Fruit fly (Drosophila melanogaster): ENCODE results near the gene ltl.

The ltl gene

dm6 chr3L:7545562-7545961, 26.8 kb downstream of the ltl start:
- TF ChIP-seq Eip75B (GFP tag; optimal IDR thresholded peaks at IDR 0.05) (no peak), Sox102F (GFP tag; optimal IDR thresholded peaks at IDR 0.05) (peak; percentile 30), Blimp-1 (GFP tag; optimal IDR thresholded peaks at IDR 0.05) (peak; percentile 93)

- TF ChIP-seq salr (GFP tag; optimal IDR thresholded peaks at IDR 0.05) (no peak), esn (GFP tag; optimal IDR thresholded peaks at IDR 0.05) (no peak), CG6808 (GFP tag; optimal IDR thresholded peaks at IDR 0.05) (no peak), pdm3 (GFP tag; optimal IDR thresholded peaks at IDR 0.05) (peak; percentile 40), dac (GFP tag; optimal IDR thresholded peaks at IDR 0.05) (no peak), fd59A (GFP tag; optimal IDR thresholded peaks at IDR 0.05) (no peak), OdsH (GFP tag; optimal IDR thresholded peaks at IDR 0.05) (peak; percentile 23), achi (GFP tag; optimal IDR thresholded peaks at IDR 0.05) (peak; percentile 31), CG11762 (GFP tag; optimal IDR thresholded peaks at IDR 0.05; ENCODE audit: insufficient read depth) (peak; percentile 12), Sox15 (GFP tag; optimal IDR thresholded peaks at IDR 0.05) (peak; percentile 6), Met (GFP tag; optimal IDR thresholded peaks at IDR 0.05) (no peak), eg (GFP tag; IDR thresholded peaks at IDR 0.05) (peak; percentile 74), CG34406 (GFP tag; optimal IDR thresholded peaks at IDR 0.05) (peak; percentile 32), CG3919 (GFP tag; optimal IDR thresholded peaks at IDR 0.05) (peak; percentile 51), Hr38 (GFP tag; optimal IDR thresholded peaks at IDR 0.05) (no peak), CG11902 (GFP tag; optimal IDR thresholded peaks at IDR 0.05) (no peak), Hr4 (GFP tag; optimal IDR thresholded peaks at IDR 0.05) (peak; percentile 62), CG16779 (tag; optimal IDR thresholded peaks at IDR 0.05) (no peak), CG6792 (GFP tag; optimal IDR thresholded peaks at IDR 0.05) (peak; percentile 11), spab (GFP tag; optimal IDR thresholded peaks at IDR 0.05) (no peak), CG6163 (GFP tag; IDR thresholded peaks at IDR 0.05) (peak; percentile 55; the same call in 2 of the 3 replicates), vri (GFP tag; optimal IDR thresholded peaks at IDR 0.05) (no peak), fd85E (GFP tag; optimal IDR thresholded peaks at IDR 0.05) (no peak), Eip75B (GFP tag; optimal IDR thresholded peaks at IDR 0.05) (no peak), CG31627 (GFP tag; optimal IDR thresholded peaks at IDR 0.05) (no peak), CG10669 (GFP tag; optimal IDR thresholded peaks at IDR 0.05) (no peak), Blimp-1 (GFP tag; optimal IDR thresholded peaks at IDR 0.05) (no peak), CG6276 (GFP tag; optimal IDR thresholded peaks at IDR 0.05) (peak; percentile 41), Eip93F (GFP tag; optimal IDR thresholded peaks at IDR 0.05) (no peak), Sox14 (GFP tag; optimal IDR thresholded peaks at IDR 0.05) (no peak), net (GFP tag; optimal IDR thresholded peaks at IDR 0.05) (peak; percentile 36), Ets21C (GFP tag; optimal IDR thresholded peaks at IDR 0.05) (no peak), Eip78C (GFP tag) (peak; percentile 64), Smox (GFP tag; optimal IDR thresholded peaks at IDR 0.05) (no peak), CG15336 (GFP tag; IDR thresholded peaks at IDR 0.05) (peak; percentile 52), CG7368 (GFP tag; optimal IDR thresholded peaks at IDR 0.05) (peak; percentile 23), CG32006 (GFP tag; optimal IDR thresholded peaks at IDR 0.05) (peak; percentile 63), CG6854 (GFP tag; optimal IDR thresholded peaks at IDR 0.05) (no peak), CG3032 (tag; optimal IDR thresholded peaks at IDR 0.05) (no peak), CG4318 (GFP tag; optimal IDR thresholded peaks at IDR 0.05) (peak; percentile 6), dsx (GFP tag; optimal IDR thresholded peaks at IDR 0.05; ENCODE audit: poor library complexity, severe bottlenecking) (no peak), Gug (GFP tag; IDR thresholded peaks at IDR 0.05) (peak; percentile 41; the same call in 1 of the 2 replicates), Lpt (GFP tag; optimal IDR thresholded peaks at IDR 0.05) (peak; percentile 32), ss (GFP tag; optimal IDR thresholded peaks at IDR 0.05) (no peak), CG10631 (GFP tag; optimal IDR thresholded peaks at IDR 0.05) (no peak), CG9139 (GFP tag; optimal IDR thresholded peaks at IDR 0.05) (no peak), cyc (GFP tag; optimal IDR thresholded peaks at IDR 0.05) (no peak), CG8119 (GFP tag; IDR thresholded peaks at IDR 0.05) (peak; percentile 60; the same call in 2 of the 3 replicates), CG8632 (GFP tag; optimal IDR thresholded peaks at IDR 0.05) (peak; percentile 16)
Measured at dm6 chr3L:7550225-7550624, 31.4 kb downstream of the ltl start.

Data from whole organism, prepupa.